Worm (Caenorhabditis elegans) whole organism, L2 larva: Measurements from ENCODE around the gene F53C11.5.

ENCODE experiments used
- C34F6.9 ChIP-seq: fragments of 150-350 bp; optimal IDR thresholded peaks from 2 replicates; lab custom pipeline; 2014; ENCODE audit warnings: missing biosample characterization, missing genetic modification characterization
- F13H6.1 ChIP-seq: sonication (generic microtip); optimal IDR thresholded peaks from 2 replicates; lab custom pipeline; 2016; ENCODE audit warnings: missing genetic modification characterization, missing compliant biosample characterization
- R02D3.7 ChIP-seq: fragments of 150-350 bp; optimal IDR thresholded peaks from 2 replicates; lab custom pipeline; 2014; ENCODE audit warnings: missing biosample characterization, missing genetic modification characterization
- Y55F3AM.14 ChIP-seq: fragments of 200-800 bp; sonication (Bioruptor generic); optimal IDR thresholded peaks from 2 replicates; lab custom pipeline; 2018; ENCODE audit warnings: mild to moderate bottlenecking, missing genetic modification characterization, missing compliant biosample characterization
- ZK546.5 ChIP-seq: sonication (generic microtip); optimal IDR thresholded peaks from 2 replicates; lab custom pipeline; 2017; ENCODE audit warnings: missing biosample characterization, missing genetic modification characterization
- aly-2 ChIP-seq: fragments of 150-350 bp; optimal IDR thresholded peaks from 2 replicates; lab custom pipeline; 2014; ENCODE audit warnings: missing biosample characterization, missing genetic modification characterization
- ama-1 ChIP-seq: fragments of 150-350 bp; optimal IDR thresholded peaks from 2 replicates; lab custom pipeline; 2018; ENCODE audit warnings: inconsistent platforms
- ceh-82 ChIP-seq: fragments of 150-350 bp; optimal IDR thresholded peaks from 2 replicates; lab custom pipeline; 2014; ENCODE audit warnings: missing biosample characterization, missing genetic modification characterization
- crh-2 ChIP-seq: sonication (generic microtip); optimal IDR thresholded peaks from 2 replicates; lab custom pipeline; 2017; ENCODE audit warnings: missing biosample characterization, missing genetic modification characterization
- dmd-4 ChIP-seq: sonication (generic microtip); optimal IDR thresholded peaks from 2 replicates; lab custom pipeline; 2017; ENCODE audit warnings: missing biosample characterization, missing genetic modification characterization
- egl-27 ChIP-seq: sonication (generic microtip); optimal IDR thresholded peaks from 3 replicates; lab custom pipeline; 2017; ENCODE audit warnings: missing biosample characterization, missing genetic modification reagents, missing genetic modification characterization
- elt-1 ChIP-seq: fragments of 150-350 bp; optimal IDR thresholded peaks from 2 replicates; lab custom pipeline; 2014; ENCODE audit warnings: missing biosample characterization, missing genetic modification characterization
- elt-3 ChIP-seq: sonication (generic microtip); optimal IDR thresholded peaks from 2 replicates; lab custom pipeline; 2017; ENCODE audit warnings: missing biosample characterization, missing genetic modification characterization
- fos-1 ChIP-seq: fragments of 150-350 bp; optimal IDR thresholded peaks from 2 replicates; lab custom pipeline; 2014; ENCODE audit warnings: missing biosample characterization, missing genetic modification characterization
- gmeb-1 ChIP-seq: fragments of 150-350 bp; optimal IDR thresholded peaks from 2 replicates; lab custom pipeline; 2014; ENCODE audit warnings: missing biosample characterization, missing genetic modification characterization
- lin-11 ChIP-seq: fragments of 150-350 bp; sonication (generic microtip); optimal IDR thresholded peaks from 2 replicates; lab custom pipeline; 2014; ENCODE audit warnings: missing biosample characterization, missing genetic modification characterization, inconsistent platforms, mixed read lengths
- lin-13 ChIP-seq: fragments of 150-350 bp; optimal IDR thresholded peaks from 2 replicates; lab custom pipeline; 2014; ENCODE audit warnings: missing biosample characterization, missing genetic modification reagents, missing genetic modification characterization
- lin-39 ChIP-seq: fragments of 150-350 bp; optimal IDR thresholded peaks from 2 replicates; lab custom pipeline; 2014; ENCODE audit warnings: missing biosample characterization, missing genetic modification reagents, missing genetic modification characterization
- lsy-2 ChIP-seq, 2 experiments: fragments of 150-350 bp in 1 of 2; sonication (generic microtip) in 1 of 2; optimal IDR thresholded peaks; 2 replicates each; lab custom pipeline; 2014 to 2017; ENCODE audit warnings: missing biosample characterization in 2 of 2, missing genetic modification characterization in 2 of 2
- mab-5 ChIP-seq: fragments of 150-350 bp; optimal IDR thresholded peaks from 2 replicates; lab custom pipeline; 2014; ENCODE audit warnings: missing biosample characterization, missing genetic modification characterization
- mbf-1 ChIP-seq: sonication (generic microtip); optimal IDR thresholded peaks from 2 replicates; lab custom pipeline; 2017; ENCODE audit warnings: missing biosample characterization, missing genetic modification characterization
- mdl-1 ChIP-seq, 2 experiments: fragments of 150-350 bp in 1 of 2; sonication (generic microtip) in 1 of 2; optimal IDR thresholded peaks; 2 replicates each; lab custom pipeline; 2017; ENCODE audit warnings: missing biosample characterization in 2 of 2, missing genetic modification characterization in 2 of 2
- nhr-10 ChIP-seq: sonication (generic microtip); optimal IDR thresholded peaks from 2 replicates; lab custom pipeline; 2017; ENCODE audit warnings: missing biosample characterization, missing genetic modification characterization
- nhr-11 ChIP-seq: fragments of 150-350 bp; optimal IDR thresholded peaks from 2 replicates; lab custom pipeline; 2014; ENCODE audit warnings: missing biosample characterization, missing genetic modification characterization
- nhr-129 ChIP-seq: fragments of 150-350 bp; optimal IDR thresholded peaks from 2 replicates; lab custom pipeline; 2014; ENCODE audit warnings: missing biosample characterization, missing genetic modification characterization
- nhr-21 ChIP-seq: fragments of 150-350 bp; optimal IDR thresholded peaks from 2 replicates; lab custom pipeline; 2014; ENCODE audit warnings: missing biosample characterization, missing genetic modification characterization
- nhr-23 ChIP-seq: fragments of 150-350 bp; optimal IDR thresholded peaks from 2 replicates; lab custom pipeline; 2014; ENCODE audit warnings: missing biosample characterization, missing genetic modification reagents, missing genetic modification characterization
- nhr-25 ChIP-seq: fragments of 150-350 bp; sonication (generic microtip); optimal IDR thresholded peaks from 3 replicates; lab custom pipeline; 2014; ENCODE audit warnings: missing biosample characterization, missing genetic modification characterization
- nhr-6 ChIP-seq: fragments of 150-350 bp; optimal IDR thresholded peaks from 2 replicates; lab custom pipeline; 2014; ENCODE audit warnings: missing biosample characterization, missing genetic modification characterization
- nhr-77 ChIP-seq: fragments of 150-350 bp; optimal IDR thresholded peaks from 2 replicates; lab custom pipeline; 2014; ENCODE audit warnings: missing biosample characterization, missing genetic modification characterization
- sem-4 ChIP-seq: fragments of 150-350 bp; optimal IDR thresholded peaks from 2 replicates; lab custom pipeline; 2014; ENCODE audit warnings: missing biosample characterization, missing genetic modification reagents, missing genetic modification characterization
- skn-1 ChIP-seq: sonication (generic microtip); optimal IDR thresholded peaks from 2 replicates; lab custom pipeline; 2017; ENCODE audit warnings: missing biosample characterization, missing genetic modification characterization
- sma-3 ChIP-seq: sonication (generic microtip); optimal IDR thresholded peaks from 2 replicates; lab custom pipeline; 2016; ENCODE audit warnings: missing genetic modification reagents, missing genetic modification characterization, missing compliant biosample characterization
- sma-9 ChIP-seq, 2 experiments: fragments of 150-350 bp in 1 of 2; sonication (generic microtip) in 1 of 2; optimal IDR thresholded peaks; 2 replicates each; lab custom pipeline; 2014 to 2016; ENCODE audit warnings: missing genetic modification characterization in 2 of 2, mild to moderate bottlenecking in 1 of 2, missing biosample characterization in 1 of 2, missing compliant biosample characterization in 1 of 2, missing genetic modification reagents in 1 of 2, moderate library complexity in 1 of 2
- unc-39 ChIP-seq: fragments of 150-350 bp; optimal IDR thresholded peaks from 2 replicates; lab custom pipeline; 2014; ENCODE audit warnings: missing biosample characterization, missing genetic modification characterization
- unc-55 ChIP-seq: fragments of 150-350 bp; sonication (generic microtip); optimal IDR thresholded peaks from 3 replicates; lab custom pipeline; 2014; ENCODE audit warnings: missing biosample characterization, missing genetic modification reagents, missing genetic modification characterization
- unc-62 ChIP-seq: fragments of 150-350 bp; optimal IDR thresholded peaks from 2 replicates; lab custom pipeline; 2014; ENCODE audit warnings: missing biosample characterization, missing genetic modification reagents, missing genetic modification characterization
- zag-1 ChIP-seq: fragments of 150-350 bp; optimal IDR thresholded peaks from 2 replicates; lab custom pipeline; 2014; ENCODE audit warnings: missing biosample characterization, missing genetic modification characterization
- ztf-1 ChIP-seq: fragments of 200-800 bp; sonication (Bioruptor generic); conservative IDR thresholded peaks from 2 replicates; pipeline ENCODE4 v1.3.6; 2022; ENCODE audit warnings: missing genetic modification characterization, missing compliant biosample characterization
- ztf-11 ChIP-seq: sonication (generic microtip); optimal IDR thresholded peaks from 2 replicates; lab custom pipeline; 2017; ENCODE audit warnings: missing biosample characterization, missing genetic modification characterization
- ztf-4 ChIP-seq: fragments of 150-350 bp; optimal IDR thresholded peaks from 2 replicates; lab custom pipeline; 2014; ENCODE audit warnings: missing biosample characterization, missing genetic modification characterization

F53C11.5 gene

DNA sequence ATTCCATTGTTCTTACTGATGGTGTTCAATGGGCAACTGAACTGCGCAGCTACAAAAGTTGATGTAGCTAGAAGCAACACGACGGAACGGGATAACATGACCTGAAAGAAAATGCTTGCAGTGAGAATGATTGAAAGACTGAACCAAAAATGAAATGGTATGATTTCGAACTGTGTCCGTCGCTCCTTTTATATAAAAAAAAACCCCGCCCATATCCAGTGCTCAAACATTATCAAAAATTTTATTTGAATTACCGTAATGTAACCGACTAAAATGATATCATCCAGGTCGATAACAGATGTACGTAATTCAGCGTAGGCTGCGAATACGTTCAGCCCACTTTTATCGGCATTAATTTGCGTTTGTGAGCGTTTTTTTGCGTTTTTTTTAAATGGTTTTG lies 49.0 kb upstream of the F53C11.5 start, which contains the start of gene irg-5:
TSS of gene irg-5 (minus strand) at position 101 of the 400 bp plus-strand sequence.
- TF ChIP-seq Y55F3AM.14 (no peak), nhr-23 (no peak), unc-55 (GFP tag; lab: Kevin White, UChicago) (no peak), fos-1 (tag; lab: Kevin White, UChicago) (no peak), sem-4 (no peak), mab-5 (tag; lab: Kevin White, UChicago) (no peak), nhr-25 (tag; lab: Kevin White, UChicago) (no peak), ztf-11 (tag; lab: Kevin White, UChicago) (no peak)

DNA sequence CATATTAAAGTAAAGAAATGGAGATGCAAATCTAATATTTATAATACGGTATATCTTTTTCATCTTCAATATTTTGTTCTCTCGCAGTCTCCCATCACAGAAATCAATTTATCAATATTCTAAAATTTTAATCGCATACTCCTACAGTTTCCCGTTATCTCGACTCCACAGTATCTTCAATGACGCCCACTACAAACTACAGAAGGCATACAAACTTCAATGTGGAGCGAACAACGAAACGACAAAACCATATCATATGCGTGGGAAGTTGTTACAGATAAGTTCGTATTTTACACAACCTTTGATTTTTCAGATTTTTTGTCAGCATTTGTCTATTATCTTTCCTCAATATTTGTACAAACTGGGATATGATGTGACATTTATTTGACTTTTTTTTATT lies 47.4 kb upstream of the F53C11.5 start:
- TF ChIP-seq mdl-1 (tag; optimal IDR thresholded peaks at IDR 0.05; lab: Kevin White, UChicago) (no peak), elt-3 (tag; lab: Kevin White, UChicago) (no peak), fos-1 (tag; lab: Kevin White, UChicago) (peak; percentile 51), sma-9 (GFP tag; optimal IDR thresholded peaks at IDR 0.05; lab: Kevin White, UChicago) (peak; percentile 40), sma-9 (tag; optimal IDR thresholded peaks at IDR 0.05; lab: Kevin White, UChicago) (no peak)

DNA sequence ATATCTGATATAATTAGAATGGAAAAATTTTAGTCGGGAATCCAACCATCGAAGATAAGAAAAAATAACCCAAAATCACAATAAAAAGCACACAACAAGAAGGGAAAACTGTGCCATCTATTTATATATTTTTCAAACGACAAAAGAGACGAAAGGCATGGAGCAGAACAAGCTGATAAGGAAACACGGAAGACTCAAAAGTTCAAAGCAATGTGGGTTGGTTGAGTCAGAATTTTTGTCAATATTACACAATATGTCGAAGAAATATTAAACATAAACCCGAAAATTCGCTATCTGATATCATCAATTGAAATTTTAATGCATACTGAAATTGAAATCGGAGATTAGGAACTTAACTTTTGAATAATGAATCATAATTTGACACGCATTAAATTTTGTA lies 42.4 kb upstream of the F53C11.5 start, which contains the start of gene F35E12.9:
TSS of gene F35E12.9 (minus strand) at position 227 of the 400 bp plus-strand sequence.
- TF ChIP-seq lin-13 (no peak), zag-1 (tag; lab: Kevin White, UChicago) (no peak), lin-39 (tag; lab: Kevin White, UChicago) (no peak), elt-1 (tag; lab: Kevin White, UChicago) (no peak), nhr-23 (no peak), lsy-2 (tag; optimal IDR thresholded peaks at IDR 0.05; lab: Kevin White, UChicago) (no peak), sma-3 (GFP tag; lab: Kevin White, UChicago) (no peak), nhr-25 (tag; lab: Kevin White, UChicago) (no peak), crh-2 (tag; lab: Kevin White, UChicago) (peak; percentile 20), gmeb-1 (tag; lab: Kevin White, UChicago) (peak; percentile 40), nhr-21 (tag; lab: Kevin White, UChicago) (no peak), mbf-1 (tag; lab: Kevin White, UChicago) (no peak), aly-2 (tag; lab: Kevin White, UChicago) (no peak), ztf-11 (tag; lab: Kevin White, UChicago) (no peak), sem-4 (no peak), nhr-10 (tag; lab: Kevin White, UChicago) (no peak), mdl-1 (tag; optimal IDR thresholded peaks at IDR 0.05; lab: Kevin White, UChicago) (no peak), lin-11 (tag; lab: Kevin White, UChicago) (no peak), dmd-4 (tag; lab: Kevin White, UChicago) (no peak), R02D3.7 (no peak), C34F6.9 (tag; lab: Kevin White, UChicago) (no peak), mab-5 (tag; lab: Kevin White, UChicago) (no peak), egl-27 (tag; lab: Kevin White, UChicago) (no peak), nhr-6 (no peak), nhr-11 (no peak), ama-1 (lab: Kevin White, UChicago) (no peak), skn-1 (tag; lab: Kevin White, UChicago) (peak; percentile 46), unc-39 (tag; lab: Kevin White, UChicago) (no peak), unc-55 (GFP tag; lab: Kevin White, UChicago) (no peak), nhr-129 (no peak), sma-9 (GFP tag; optimal IDR thresholded peaks at IDR 0.05; lab: Kevin White, UChicago) (peak; percentile 22), sma-9 (tag; optimal IDR thresholded peaks at IDR 0.05; lab: Kevin White, UChicago) (no peak), unc-62 (GFP tag; lab: Kevin White, UChicago) (no peak), F13H6.1 (tag; lab: Kevin White, UChicago) (peak; percentile 3), fos-1 (tag; lab: Kevin White, UChicago) (peak; percentile 98)

DNA sequence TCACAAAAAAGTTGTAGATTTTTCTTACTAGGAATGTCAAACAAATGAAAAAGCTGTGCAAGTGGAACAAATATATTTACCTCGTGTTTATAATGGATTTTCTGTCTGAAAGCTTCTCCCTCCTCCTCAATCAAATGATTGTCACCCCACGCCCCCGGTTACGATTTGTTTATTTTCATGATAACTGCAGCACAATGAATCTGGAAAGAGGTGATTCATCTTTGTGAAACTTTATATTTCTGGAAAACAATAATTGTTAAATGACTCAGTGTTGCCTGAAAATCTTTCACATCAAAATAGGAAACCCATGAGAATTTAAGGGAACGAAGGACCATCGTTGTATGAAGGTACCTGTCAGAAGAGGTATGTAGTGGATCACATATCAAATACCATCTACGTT lies 38.7 kb upstream of the F53C11.5 start, which contains the start of gene F35E12.10:
TSS of gene F35E12.10 (minus strand) at position 101 of the 400 bp plus-strand sequence.
- TF ChIP-seq nhr-10 (tag; lab: Kevin White, UChicago) (no peak), ZK546.5 (no peak), elt-3 (tag; lab: Kevin White, UChicago) (no peak), zag-1 (tag; lab: Kevin White, UChicago) (no peak), crh-2 (tag; lab: Kevin White, UChicago) (no peak), nhr-23 (no peak), lin-11 (tag; lab: Kevin White, UChicago) (no peak), fos-1 (tag; lab: Kevin White, UChicago) (no peak), F13H6.1 (tag; lab: Kevin White, UChicago) (no peak), ceh-82 (tag; lab: Kevin White, UChicago) (no peak), nhr-77 (no peak), sma-3 (GFP tag; lab: Kevin White, UChicago) (no peak), nhr-25 (tag; lab: Kevin White, UChicago) (no peak), aly-2 (tag; lab: Kevin White, UChicago) (no peak), Y55F3AM.14 (no peak), lsy-2 (tag; optimal IDR thresholded peaks at IDR 0.05; lab: Kevin White, UChicago) (no peak), nhr-11 (no peak), ztf-4 (no peak), ztf-1 (no peak)
- TF ChIP-seq, all 48 proteins: peak for 0
